Worm (Caenorhabditis elegans): Measurements from ENCODE around the gene abu-6.

DNA sequence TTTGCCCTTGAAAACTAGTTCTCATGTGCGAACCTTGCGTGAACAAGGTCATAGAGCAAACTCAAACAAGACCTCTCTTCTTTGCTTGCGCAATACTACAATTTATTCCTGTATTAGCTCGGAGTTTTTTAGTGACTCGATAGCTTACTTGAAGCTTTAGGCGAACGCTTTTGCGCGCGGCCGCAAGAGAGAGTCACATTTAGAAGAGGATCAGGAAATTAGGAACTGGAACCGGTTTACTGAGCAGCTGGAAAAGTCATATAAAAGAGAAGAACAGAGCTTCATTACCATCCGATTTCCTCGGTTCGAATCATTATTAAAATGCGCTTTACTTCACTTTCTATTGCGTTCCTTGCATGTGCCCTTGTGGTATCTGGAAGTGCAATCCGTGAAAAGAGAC lies 3.4 kb downstream of the abu-6 start, which contains the start of gene abu-15:
- no peak for TF ChIP-seq nhr-67 (tag; optimal IDR thresholded peaks at IDR 0.05)
- TF ChIP-seq elt-1 (tag; optimal IDR thresholded peaks at IDR 0.05), result no peak
- TF ChIP-seq skn-1 (tag; optimal IDR thresholded peaks at IDR 0.05), result no peak
- TF ChIP-seq ztf-4 (tag; optimal IDR thresholded peaks at IDR 0.05), result no peak
- TF ChIP-seq unc-39 (tag; optimal IDR thresholded peaks at IDR 0.05), result no peak
- TF ChIP-seq ama-1 (optimal IDR thresholded peaks at IDR 0.05), result no peak
